Fruit fly (Drosophila melanogaster): Measurements from ENCODE around the gene vn.

dm6 chr3L:5878734-5879291 lies 33.3 kb upstream of the vn start:
- TF ChIP-seq EcR (GFP tag; optimal IDR thresholded peaks at IDR 0.05): no peak
- no peak for TF ChIP-seq psq (optimal IDR thresholded peaks at IDR 0.05)
- no peak for TF ChIP-seq Dll (optimal IDR thresholded peaks at IDR 0.05)

All from whole organism.